Fruit fly (Drosophila melanogaster): Measurements from ENCODE around the gene CG4313.

CG4313 gene

dm6 chrX:2036800-2037488, 4.7 kb upstream of the CG4313 start (continued):
- TF ChIP-seq Lpt (GFP tag; optimal IDR thresholded peaks at IDR 0.05) (peak; percentile 24), CG10631 (GFP tag; optimal IDR thresholded peaks at IDR 0.05) (no peak), Ets21C (GFP tag; optimal IDR thresholded peaks at IDR 0.05) (peak; percentile 14), topi (GFP tag; optimal IDR thresholded peaks at IDR 0.05) (peak; percentile 40), Hr4 (GFP tag; optimal IDR thresholded peaks at IDR 0.05) (peak; percentile 59), eg (GFP tag; IDR thresholded peaks at IDR 0.05) (no peak), Blimp-1 (GFP tag; optimal IDR thresholded peaks at IDR 0.05) (peak; percentile 7), CG6163 (GFP tag; IDR thresholded peaks at IDR 0.05) (no peak), CG8319 (GFP tag; optimal IDR thresholded peaks at IDR 0.05) (no peak), Hr39 (GFP tag; optimal IDR thresholded peaks at IDR 0.05) (peak; percentile 28), CG6276 (GFP tag; optimal IDR thresholded peaks at IDR 0.05) (peak; percentile 42), CG8119 (GFP tag; IDR thresholded peaks at IDR 0.05) (peak; percentile 38; the same call in 1 of the 3 replicates), lz (GFP tag; optimal IDR thresholded peaks at IDR 0.05) (peak; percentile 54), Eip78C (GFP tag) (peak; percentile 81), CG11902 (GFP tag; optimal IDR thresholded peaks at IDR 0.05) (no peak)

- TF ChIP-seq cyc (GFP tag; optimal IDR thresholded peaks at IDR 0.05) = no peak
- no peak for TF ChIP-seq CG6792 (GFP tag; optimal IDR thresholded peaks at IDR 0.05)
- TF ChIP-seq Smox (GFP tag; optimal IDR thresholded peaks at IDR 0.05) = no peak
- no peak for TF ChIP-seq svp (GFP tag)
- TF ChIP-seq CG31627 (GFP tag; optimal IDR thresholded peaks at IDR 0.05) = no peak
- TF ChIP-seq fd59A (GFP tag; optimal IDR thresholded peaks at IDR 0.05) = no peak
- no peak for TF ChIP-seq CG11762 (GFP tag; optimal IDR thresholded peaks at IDR 0.05; ENCODE audit: insufficient read depth)
- TF ChIP-seq CG11294 (GFP tag; IDR thresholded peaks at IDR 0.05) = no peak
- no peak for TF ChIP-seq achi (GFP tag; optimal IDR thresholded peaks at IDR 0.05)
- TF ChIP-seq eg (GFP tag; IDR thresholded peaks at IDR 0.05) = no peak
- TF ChIP-seq CG3032 (tag; optimal IDR thresholded peaks at IDR 0.05) = no peak
- no peak for TF ChIP-seq CG10669 (GFP tag; optimal IDR thresholded peaks at IDR 0.05)
- no peak for TF ChIP-seq CG6276 (GFP tag; optimal IDR thresholded peaks at IDR 0.05)
- TF ChIP-seq Lpt (GFP tag; optimal IDR thresholded peaks at IDR 0.05) = no peak
- no peak for TF ChIP-seq Blimp-1 (GFP tag; optimal IDR thresholded peaks at IDR 0.05)
These were observed 4.1 kb upstream of the CG4313 start for dm6 chrX:2037605-2038004.

dm6 chrX:2041981-2042847, 546 bp downstream of the CG4313 start, which contains the start of the genes Actn and usp:
TSS of gene Actn (minus strand) at chrX:2042311.
TSS of gene usp (minus strand) at chrX:2042311.
- TF ChIP-seq CG16779 (tag; optimal IDR thresholded peaks at IDR 0.05) (peak; percentile 44), CG8319 (GFP tag; optimal IDR thresholded peaks at IDR 0.05) (no peak), pdm3 (GFP tag; optimal IDR thresholded peaks at IDR 0.05) (peak; percentile 44), Blimp-1 (GFP tag; optimal IDR thresholded peaks at IDR 0.05) (no peak), Hr39 (GFP tag; optimal IDR thresholded peaks at IDR 0.05) (peak; percentile 8), svp (GFP tag) (peak; percentile 80), Met (GFP tag; optimal IDR thresholded peaks at IDR 0.05) (peak; percentile 42), Hr4 (GFP tag; optimal IDR thresholded peaks at IDR 0.05) (peak; percentile 46), CG11762 (GFP tag; optimal IDR thresholded peaks at IDR 0.05; ENCODE audit: insufficient read depth) (no peak), CG3032 (tag; optimal IDR thresholded peaks at IDR 0.05) (peak; percentile 37), CG8632 (GFP tag; optimal IDR thresholded peaks at IDR 0.05) (no peak), topi (GFP tag; optimal IDR thresholded peaks at IDR 0.05) (peak; percentile 32), OdsH (GFP tag; optimal IDR thresholded peaks at IDR 0.05) (peak; percentile 38), acj6 (GFP tag; optimal IDR thresholded peaks at IDR 0.05) (peak; percentile 12), Sox14 (GFP tag; optimal IDR thresholded peaks at IDR 0.05) (peak; percentile 64), Ets96B (tag; optimal IDR thresholded peaks at IDR 0.05) (peak; percentile 6), CG7368 (GFP tag; optimal IDR thresholded peaks at IDR 0.05) (no peak), vri (GFP tag; optimal IDR thresholded peaks at IDR 0.05) (peak; percentile 19), Gug (GFP tag; IDR thresholded peaks at IDR 0.05) (no peak), Hr38 (GFP tag; optimal IDR thresholded peaks at IDR 0.05) (no peak), CG15336 (GFP tag; IDR thresholded peaks at IDR 0.05) (peak; percentile 54), CG6792 (GFP tag; optimal IDR thresholded peaks at IDR 0.05) (peak; percentile 21), Sox15 (GFP tag; optimal IDR thresholded peaks at IDR 0.05) (no peak), CG10631 (GFP tag; optimal IDR thresholded peaks at IDR 0.05) (peak; percentile 13), CG31627 (GFP tag; optimal IDR thresholded peaks at IDR 0.05) (peak; percentile 40), dsx (GFP tag; optimal IDR thresholded peaks at IDR 0.05; ENCODE audit: poor library complexity, severe bottlenecking) (peak; percentile 96), Sox102F (GFP tag; optimal IDR thresholded peaks at IDR 0.05) (peak; percentile 50), CG3919 (GFP tag; optimal IDR thresholded peaks at IDR 0.05) (peak; percentile 25), CG4318 (GFP tag; optimal IDR thresholded peaks at IDR 0.05) (peak; percentile 26), cyc (GFP tag; optimal IDR thresholded peaks at IDR 0.05) (peak; percentile 37), achi (GFP tag; optimal IDR thresholded peaks at IDR 0.05) (no peak), CG6163 (GFP tag; IDR thresholded peaks at IDR 0.05) (peak; percentile 43; the same call in 1 of the 3 replicates)
